Worm (Caenorhabditis elegans) whole organism, early embryonic: ENCODE measurements around the gene srh-193.

ENCODE experiments used
- B0310.2 ChIP-seq: sonication (generic microtip); optimal IDR thresholded peaks from 2 replicates; lab custom pipeline; 2016; ENCODE audit warnings: mild to moderate bottlenecking, missing genetic modification characterization, missing compliant biosample characterization
- F13C5.2 ChIP-seq: sonication (generic microtip); optimal IDR thresholded peaks from 2 replicates; lab custom pipeline; 2017; ENCODE audit warnings: mild to moderate bottlenecking, missing genetic modification characterization, inconsistent platforms, missing compliant biosample characterization
- ama-1 ChIP-seq: fragments of 150-350 bp; optimal IDR thresholded peaks from 2 replicates; lab custom pipeline; 2014
- flt-1 ChIP-seq: fragments of 200-800 bp; sonication (Bioruptor generic); IDR thresholded peaks from 2 replicates; pipeline ENCODE4 v1.3.6; 2022; ENCODE audit warnings: missing genetic modification characterization, missing compliant biosample characterization
- hmg-4 ChIP-seq: fragments of 200-800 bp; sonication (Bioruptor generic); optimal IDR thresholded peaks from 2 replicates; lab custom pipeline; 2018; ENCODE audit warnings: mild to moderate bottlenecking, missing genetic modification characterization, missing compliant biosample characterization
- pes-1 ChIP-seq: fragments of 200-800 bp; sonication (Bioruptor generic); IDR thresholded peaks from 2 replicates; pipeline ENCODE4 v1.3.6; 2022; ENCODE audit warnings: missing genetic modification reagents, missing genetic modification characterization, missing compliant biosample characterization
- scrt-1 ChIP-seq: fragments of 200-800 bp; sonication (Bioruptor generic); IDR thresholded peaks from 2 replicates; pipeline ENCODE4 v1.3.6; 2022; ENCODE audit warnings: missing genetic modification characterization, missing compliant biosample characterization
- tbx-11 ChIP-seq: fragments of 200-800 bp; sonication (Bioruptor generic); IDR thresholded peaks from 2 replicates; pipeline ENCODE4 v1.3.6; 2022; ENCODE audit warnings: missing genetic modification characterization, missing compliant biosample characterization
- tbx-37 ChIP-seq: fragments of 200-800 bp; sonication (Bioruptor generic); conservative IDR thresholded peaks from 2 replicates; pipeline ENCODE4 v1.3.6; 2022; ENCODE audit warnings: missing genetic modification reagents, missing genetic modification characterization, missing compliant biosample characterization

DNA sequence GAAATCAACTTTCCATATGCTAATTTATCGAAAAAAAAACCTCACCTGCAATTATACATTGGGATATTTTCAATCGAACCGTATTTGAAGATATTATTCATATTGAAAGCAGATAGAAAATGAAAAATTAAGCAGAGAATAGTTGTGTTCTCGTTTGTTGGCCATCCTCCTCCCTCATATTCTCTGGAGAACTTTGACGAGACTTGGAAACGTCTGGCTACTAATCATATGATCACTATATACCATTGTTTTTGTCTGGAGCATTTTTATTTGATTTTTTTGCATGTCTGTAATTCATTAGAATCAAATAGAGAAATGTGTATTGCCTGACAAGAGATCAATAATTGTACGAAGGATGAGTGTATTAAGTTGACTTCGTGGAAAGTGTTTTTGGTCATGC, 25.5 kb downstream of the srh-193 start, which contains the start of gene srt-35:
- TF ChIP-seq tbx-11 (GFP tag; lab: Robert Waterston, UW) (no peak), pes-1 (GFP tag; lab: Robert Waterston, UW) (no peak), ama-1 (lab: Kevin White, UChicago) (no peak), scrt-1 (GFP tag; lab: Robert Waterston, UW) (no peak), hmg-4 (GFP tag; lab: Kevin White, UChicago) (no peak), F13C5.2 (no peak), tbx-37 (GFP tag; lab: Robert Waterston, UW) (no peak), B0310.2 (tag; lab: Kevin White, UChicago) (no peak), flt-1 (GFP tag; lab: Robert Waterston, UW) (no peak)
